Worm (Caenorhabditis elegans) whole organism, late embryonic: ENCODE data around the gene C50F4.12.

Experiments
- C08G9.2 ChIP-seq: sonication (generic microtip); optimal IDR thresholded peaks from 2 replicates; lab custom pipeline; 2016; ENCODE audit warnings: mild to moderate bottlenecking, missing genetic modification characterization, moderate library complexity, missing compliant biosample characterization
- C38D4.7 ChIP-seq: fragments of 200-800 bp; sonication (Bioruptor generic); optimal IDR thresholded peaks from 2 replicates; lab custom pipeline; 2018; ENCODE audit warnings: mild to moderate bottlenecking, missing genetic modification characterization, moderate library complexity, missing compliant biosample characterization
- F13H6.1 ChIP-seq: sonication (generic microtip); optimal IDR thresholded peaks from 2 replicates; lab custom pipeline; 2016; ENCODE audit warnings: missing genetic modification characterization, missing compliant biosample characterization
- T23F11.4 ChIP-seq: fragments of 200-800 bp; sonication (Bioruptor generic); optimal IDR thresholded peaks from 2 replicates; lab custom pipeline; 2018; ENCODE audit warnings: mild to moderate bottlenecking, missing genetic modification characterization, missing compliant biosample characterization
- Y22D7AL.16 ChIP-seq: sonication (generic microtip); optimal IDR thresholded peaks from 2 replicates; lab custom pipeline; 2016; ENCODE audit warnings: missing genetic modification characterization, missing compliant biosample characterization
- ahr-1 ChIP-seq: sonication (generic microtip); optimal IDR thresholded peaks from 2 replicates; lab custom pipeline; 2016; ENCODE audit warnings: missing genetic modification characterization, missing compliant biosample characterization
- ceh-18 ChIP-seq: sonication (generic microtip); optimal IDR thresholded peaks from 2 replicates; lab custom pipeline; 2016; ENCODE audit warnings: missing genetic modification characterization, missing compliant biosample characterization
- ceh-19 ChIP-seq: fragments of 200-800 bp; sonication (Bioruptor generic); optimal IDR thresholded peaks from 2 replicates; lab custom pipeline; 2018; ENCODE audit warnings: mild to moderate bottlenecking, missing genetic modification characterization, missing compliant biosample characterization
- ceh-2 ChIP-seq: sonication (generic microtip); optimal IDR thresholded peaks from 2 replicates; lab custom pipeline; 2016; ENCODE audit warnings: missing genotype, missing genetic modification characterization, missing compliant biosample characterization
- ceh-30 ChIP-seq: fragments of 150-350 bp; optimal IDR thresholded peaks from 2 replicates; lab custom pipeline; 2014; ENCODE audit warnings: missing biosample characterization, missing genetic modification characterization
- ceh-31 ChIP-seq: sonication (generic microtip); optimal IDR thresholded peaks from 2 replicates; lab custom pipeline; 2016; ENCODE audit warnings: missing genetic modification characterization, missing compliant biosample characterization
- ceh-34 ChIP-seq: sonication (generic microtip); optimal IDR thresholded peaks from 2 replicates; lab custom pipeline; 2016; ENCODE audit warnings: mild to moderate bottlenecking, missing genetic modification characterization, missing compliant biosample characterization
- ceh-48 ChIP-seq: sonication (generic microtip); optimal IDR thresholded peaks from 2 replicates; lab custom pipeline; 2016; ENCODE audit warnings: missing genetic modification characterization, inconsistent platforms, missing compliant biosample characterization
- ceh-9 ChIP-seq: sonication (generic microtip); optimal IDR thresholded peaks from 2 replicates; lab custom pipeline; 2016; ENCODE audit warnings: mild to moderate bottlenecking, missing genetic modification characterization, inconsistent platforms, missing compliant biosample characterization
- che-1 ChIP-seq: sonication (generic microtip); optimal IDR thresholded peaks from 2 replicates; lab custom pipeline; 2016; ENCODE audit warnings: mild to moderate bottlenecking, missing genetic modification characterization, missing compliant biosample characterization
- dve-1 ChIP-seq: sonication (generic microtip); optimal IDR thresholded peaks from 2 replicates; lab custom pipeline; 2017; ENCODE audit warnings: antibody characterized with exemption, mild to moderate bottlenecking, missing genetic modification characterization, missing compliant biosample characterization
- elt-2 ChIP-seq: sonication (generic microtip); optimal IDR thresholded peaks from 2 replicates; lab custom pipeline; 2016; ENCODE audit warnings: missing genetic modification reagents, missing genetic modification characterization, missing compliant biosample characterization
- elt-4 ChIP-seq: sonication (generic microtip); optimal IDR thresholded peaks from 2 replicates; lab custom pipeline; 2016; ENCODE audit warnings: missing genetic modification characterization, missing compliant biosample characterization
- ets-4 ChIP-seq: sonication (generic microtip); optimal IDR thresholded peaks from 2 replicates; lab custom pipeline; 2016; ENCODE audit warnings: missing genetic modification characterization, missing compliant biosample characterization
- fax-1 ChIP-seq: sonication (generic microtip); optimal IDR thresholded peaks from 2 replicates; lab custom pipeline; 2016; ENCODE audit warnings: missing genotype, missing genetic modification characterization, missing compliant biosample characterization
- fkh-10 ChIP-seq: fragments of 150-350 bp; optimal IDR thresholded peaks from 2 replicates; lab custom pipeline; 2014; ENCODE audit warnings: missing biosample characterization, missing genetic modification reagents, missing genetic modification characterization
- gmeb-2 ChIP-seq: sonication (generic microtip); optimal IDR thresholded peaks from 2 replicates; lab custom pipeline; 2016; ENCODE audit warnings: missing genetic modification characterization, inconsistent platforms, missing compliant biosample characterization
- hlh-15 ChIP-seq: sonication (generic microtip); optimal IDR thresholded peaks from 2 replicates; lab custom pipeline; 2016; ENCODE audit warnings: missing genetic modification characterization, missing compliant biosample characterization
- hlh-30 ChIP-seq: sonication (generic microtip); optimal IDR thresholded peaks from 2 replicates; lab custom pipeline; 2017; ENCODE audit warnings: antibody characterized with exemption, missing genetic modification characterization, missing compliant biosample characterization; ENCODE audit not compliant: insufficient read depth
- hlh-8 ChIP-seq: sonication (generic microtip); optimal IDR thresholded peaks from 2 replicates; lab custom pipeline; 2016; ENCODE audit warnings: missing genotype, missing genetic modification characterization, missing compliant biosample characterization
- lim-6 ChIP-seq: sonication (generic microtip); optimal IDR thresholded peaks from 2 replicates; lab custom pipeline; 2016; ENCODE audit warnings: missing genetic modification characterization, missing compliant biosample characterization
- nfya-1 ChIP-seq: sonication (generic microtip); optimal IDR thresholded peaks from 2 replicates; lab custom pipeline; 2017; ENCODE audit warnings: missing genetic modification characterization, mild to moderate bottlenecking, missing compliant biosample characterization, antibody characterized with exemption, moderate library complexity
- nhr-11 ChIP-seq: fragments of 150-350 bp; optimal IDR thresholded peaks from 2 replicates; lab custom pipeline; 2014; ENCODE audit warnings: missing biosample characterization, missing genetic modification characterization
- nhr-232 ChIP-seq: sonication (generic microtip); optimal IDR thresholded peaks from 2 replicates; lab custom pipeline; 2016; ENCODE audit warnings: missing genetic modification characterization, missing compliant biosample characterization
- npax-4 ChIP-seq: sonication (generic microtip); optimal IDR thresholded peaks from 2 replicates; lab custom pipeline; 2016; ENCODE audit warnings: missing genetic modification characterization, missing compliant biosample characterization
- odd-2 ChIP-seq: sonication (generic microtip); optimal IDR thresholded peaks from 2 replicates; lab custom pipeline; 2017; ENCODE audit warnings: antibody characterized with exemption, mild to moderate bottlenecking, missing genetic modification characterization, missing compliant biosample characterization
- pag-3 ChIP-seq: sonication (generic microtip); optimal IDR thresholded peaks from 2 replicates; lab custom pipeline; 2016; ENCODE audit warnings: missing compliant biosample characterization, missing genetic modification characterization, borderline replicate concordance
- pat-9 ChIP-seq: fragments of 200-800 bp; sonication (Bioruptor generic); optimal IDR thresholded peaks from 2 replicates; lab custom pipeline; 2018; ENCODE audit warnings: mild to moderate bottlenecking, missing genetic modification characterization, moderate library complexity, missing compliant biosample characterization
- pha-2 ChIP-seq: sonication (generic microtip); optimal IDR thresholded peaks from 2 replicates; lab custom pipeline; 2017; ENCODE audit warnings: mild to moderate bottlenecking, missing genetic modification characterization, missing compliant biosample characterization
- pha-4 ChIP-seq: fragments of 150-350 bp; optimal IDR thresholded peaks from 2 replicates; lab custom pipeline; 2018; ENCODE audit warnings: missing biosample characterization, missing genetic modification reagents, missing genetic modification characterization
- pqm-1 ChIP-seq: sonication (generic microtip); optimal IDR thresholded peaks from 2 replicates; lab custom pipeline; 2016; ENCODE audit warnings: missing genetic modification characterization, missing compliant biosample characterization
- pros-1 ChIP-seq: fragments of 150-350 bp; optimal IDR thresholded peaks from 2 replicates; lab custom pipeline; 2014; ENCODE audit warnings: missing biosample characterization, missing genetic modification reagents, missing genetic modification characterization
- rnt-1 ChIP-seq: sonication (generic microtip); optimal IDR thresholded peaks from 2 replicates; lab custom pipeline; 2016; ENCODE audit warnings: missing genetic modification characterization, missing compliant biosample characterization
- sdc-2 ChIP-seq: sonication (generic microtip); optimal IDR thresholded peaks from 2 replicates; lab custom pipeline; 2016; ENCODE audit warnings: missing genotype, missing genetic modification characterization, missing compliant biosample characterization
- sox-2 ChIP-seq: fragments of 200-800 bp; sonication (Bioruptor generic); IDR thresholded peaks from 2 replicates; pipeline ENCODE4 v1.3.6; 2022; ENCODE audit warnings: missing genetic modification reagents, missing genetic modification characterization, missing compliant biosample characterization
- syd-9 ChIP-seq: sonication (generic microtip); optimal IDR thresholded peaks from 2 replicates; lab custom pipeline; 2016; ENCODE audit warnings: mild to moderate bottlenecking, missing genetic modification characterization, moderate library complexity, missing compliant biosample characterization
- ttx-3 ChIP-seq: sonication (generic microtip); optimal IDR thresholded peaks from 2 replicates; lab custom pipeline; 2016; ENCODE audit warnings: missing genetic modification reagents, missing genetic modification characterization, missing compliant biosample characterization
- unc-55 ChIP-seq: sonication (generic microtip); optimal IDR thresholded peaks from 2 replicates; lab custom pipeline; 2017; ENCODE audit warnings: missing biosample characterization, missing genetic modification reagents, missing genetic modification characterization
- unc-86 ChIP-seq: sonication (generic microtip); optimal IDR thresholded peaks from 2 replicates; lab custom pipeline; 2016; ENCODE audit warnings: missing genetic modification characterization, missing compliant biosample characterization
- ztf-16 ChIP-seq: sonication (generic microtip); optimal IDR thresholded peaks from 2 replicates; lab custom pipeline; 2017; ENCODE audit warnings: missing genetic modification characterization, missing compliant biosample characterization

C50F4.12 gene

DNA sequence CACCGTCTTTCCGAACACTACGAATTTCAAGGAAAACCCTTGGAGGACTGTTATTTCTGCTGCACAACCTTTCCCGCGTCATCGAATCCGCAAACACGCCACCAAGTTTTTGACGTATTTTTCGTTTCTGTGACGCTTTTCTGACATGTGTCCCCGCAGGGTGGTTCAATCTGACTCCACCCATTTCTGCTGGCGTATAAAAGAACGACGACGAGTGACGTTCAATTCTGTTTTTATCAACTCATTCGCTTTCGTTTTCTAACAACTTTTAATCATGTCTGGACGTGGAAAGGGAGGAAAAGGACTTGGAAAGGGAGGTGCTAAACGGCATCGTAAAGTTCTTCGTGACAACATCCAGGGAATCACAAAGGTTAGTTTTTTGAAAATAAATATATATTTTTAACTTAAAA is 7.3 kb upstream of the C50F4.12 start, which contains the start of gene his-37 (continued):
- TF ChIP-seq hlh-30 (tag; lab: Kevin White, UChicago) (peak; percentile 64), hlh-8 (peak; percentile 41), odd-2 (tag; lab: Kevin White, UChicago) (no peak), elt-4 (tag; lab: Kevin White, UChicago) (no peak), T23F11.4 (GFP tag; lab: Kevin White, UChicago) (peak; percentile 38), ceh-31 (tag; lab: Kevin White, UChicago) (peak; percentile 96), nfya-1 (tag; lab: Kevin White, UChicago) (peak; percentile 93), gmeb-2 (tag; lab: Kevin White, UChicago) (peak; percentile 16), pros-1 (peak; percentile 66), ceh-2 (peak; percentile 52)

DNA sequence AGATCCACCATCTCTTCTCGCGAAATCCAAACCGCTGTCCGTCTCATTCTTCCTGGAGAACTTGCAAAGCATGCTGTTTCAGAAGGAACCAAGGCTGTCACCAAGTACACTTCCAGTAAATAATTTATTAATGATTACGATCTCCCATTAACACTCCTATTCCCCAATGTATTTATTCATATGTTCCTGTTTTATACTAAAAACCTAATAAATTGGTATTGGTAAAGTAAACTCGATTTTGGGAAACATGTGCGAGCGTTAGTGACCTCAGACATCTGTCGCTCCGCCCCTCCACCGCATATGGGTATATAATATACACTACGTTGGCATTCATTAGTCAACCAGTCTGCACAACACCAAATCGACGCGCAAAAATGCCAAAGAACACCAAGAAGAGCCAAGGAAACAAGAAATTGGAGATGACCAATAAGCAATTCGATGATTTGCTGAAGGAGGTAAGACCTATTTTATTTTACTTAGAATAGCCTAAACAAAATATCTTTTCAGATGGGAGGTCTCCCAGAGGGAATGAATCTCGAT is 6.6 kb upstream of the C50F4.12 start, which contains the start of gene C50F4.6:
C50F4.6 (plus strand) TSS at position 51 of the 540 bp plus-strand sequence.
- TF ChIP-seq ceh-34 (tag; lab: Kevin White, UChicago): no peak
- TF ChIP-seq pha-2 (tag; lab: Kevin White, UChicago): no peak
- peak; percentile 22 for TF ChIP-seq nfya-1 (tag; lab: Kevin White, UChicago)
- TF ChIP-seq Y22D7AL.16: no peak
- TF ChIP-seq pag-3: no peak
- no peak for TF ChIP-seq hlh-15 (tag; lab: Kevin White, UChicago)
- TF ChIP-seq ets-4: no peak
- TF ChIP-seq sox-2: no peak

DNA sequence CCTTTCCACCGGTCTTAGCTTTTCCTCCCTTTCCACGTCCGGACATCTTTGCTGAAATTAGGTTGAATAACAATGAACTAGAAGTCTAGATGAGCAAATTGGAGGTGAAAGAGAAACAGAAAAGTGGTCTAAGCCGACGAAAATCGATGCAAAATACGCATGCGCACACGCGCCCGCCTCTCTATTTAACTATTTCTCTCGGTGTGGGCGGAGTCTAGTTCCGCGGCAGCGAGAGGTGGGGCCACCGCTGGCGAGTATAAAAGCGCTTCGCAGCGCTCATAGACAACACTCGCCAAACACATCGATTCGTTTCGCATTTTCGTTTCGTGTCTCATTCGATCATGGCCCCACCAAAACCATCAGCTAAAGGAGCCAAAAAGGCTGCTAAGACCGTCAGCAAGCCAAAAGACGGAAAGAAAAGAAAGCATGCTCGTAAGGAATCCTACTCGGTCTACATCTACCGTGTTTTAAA is 5.7 kb upstream of the C50F4.12 start, which contains the start of the genes his-35 and his-41:
his-35 (minus strand) TSS at position 51 of the 472 bp plus-strand sequence.
his-41 (plus strand) TSS at position 299 of the 472 bp plus-strand sequence.
- TF ChIP-seq che-1 (tag; lab: Kevin White, UChicago) (no peak), rnt-1 (peak; percentile 11), ceh-31 (tag; lab: Kevin White, UChicago) (peak; percentile 11), ceh-9 (tag; lab: Kevin White, UChicago) (no peak), dve-1 (tag; lab: Kevin White, UChicago) (peak; percentile 6), nfya-1 (tag; lab: Kevin White, UChicago) (peak; percentile 39), ztf-16 (tag; lab: Kevin White, UChicago) (no peak), ceh-48 (tag; lab: Kevin White, UChicago) (peak; percentile 56)

DNA sequence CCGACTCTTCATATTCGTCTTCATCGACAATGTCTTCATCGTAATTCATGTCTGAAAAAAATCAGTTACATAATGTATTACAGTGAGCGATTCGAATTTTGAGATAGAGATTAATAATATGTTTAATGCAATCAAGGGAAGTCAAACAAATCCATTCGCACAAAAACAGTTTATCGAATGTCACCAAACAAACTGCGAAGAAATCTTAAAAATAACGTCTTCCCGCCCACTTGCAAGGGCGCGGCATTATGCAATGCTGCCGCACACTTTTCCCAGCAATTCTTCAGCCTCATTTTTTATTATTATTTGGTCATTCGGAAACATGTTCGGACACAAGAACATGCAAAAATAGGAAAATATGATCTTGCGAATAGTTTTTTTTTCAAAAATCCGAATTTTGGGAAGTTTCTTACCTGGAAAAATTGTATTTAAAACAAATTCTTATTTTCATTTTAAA is 4.7 kb upstream of the C50F4.12 start, which contains the start of gene mdf-1:
mdf-1 (minus strand) TSS at position 51 of the 457 bp plus-strand sequence.
- TF ChIP-seq pat-9 (peak; percentile 31), F13H6.1 (no peak), ceh-19 (no peak), dve-1 (tag; lab: Kevin White, UChicago) (no peak), unc-86 (peak; percentile 25), hlh-15 (tag; lab: Kevin White, UChicago) (no peak), ceh-18 (tag; lab: Kevin White, UChicago) (peak; percentile 31), sdc-2 (tag; lab: Kevin White, UChicago) (no peak), ceh-31 (tag; lab: Kevin White, UChicago) (peak; percentile 42), C08G9.2 (tag; lab: Kevin White, UChicago) (no peak), nhr-232 (no peak), pqm-1 (tag; lab: Kevin White, UChicago) (no peak), ceh-2 (peak; percentile 6), nhr-11 (tag; lab: Kevin White, UChicago) (no peak), pha-4 (no peak), npax-4 (no peak), ceh-30 (tag; lab: Kevin White, UChicago) (no peak), ttx-3 (tag; lab: Kevin White, UChicago) (no peak), fax-1 (no peak), lim-6 (no peak), odd-2 (tag; lab: Kevin White, UChicago) (no peak), fkh-10 (GFP tag; lab: Kevin White, UChicago) (no peak), T23F11.4 (GFP tag; lab: Kevin White, UChicago) (no peak), che-1 (tag; lab: Kevin White, UChicago) (peak; percentile 2), C38D4.7 (GFP tag; lab: Kevin White, UChicago) (no peak), syd-9 (no peak), pros-1 (no peak), unc-55 (GFP tag; lab: Kevin White, UChicago) (no peak), elt-2 (tag; lab: Kevin White, UChicago) (peak; percentile 50), nfya-1 (tag; lab: Kevin White, UChicago) (peak; percentile 69), ahr-1 (tag; lab: Kevin White, UChicago) (no peak)
